Fruit fly (Drosophila melanogaster) whole organism, embryonic: ENCODE measurements around the gene Cul3.

Experiments used
- Adf1 ChIP-seq: fragments of 200-800 bp; sonication (Bioruptor generic); IDR thresholded peaks from 2 replicates; pipeline ENCODE4 v1.3.6; 2022; ENCODE audit warnings: missing biosample characterization, missing genetic modification characterization
- Bdp1 ChIP-seq: fragments of 200-800 bp; sonication (Bioruptor generic); optimal IDR thresholded peaks from 3 replicates; lab custom pipeline; 2016; ENCODE audit warnings: missing biosample characterization, missing genetic modification characterization
- CG10366 ChIP-seq: fragments of 200-800 bp; sonication (Bioruptor generic); IDR thresholded peaks from 2 replicates; pipeline ENCODE4 v1.3.6; 2022; ENCODE audit warnings: missing biosample characterization, missing genetic modification characterization
- CG12391 ChIP-seq: fragments of 200-800 bp; sonication (Bioruptor generic); optimal IDR thresholded peaks from 3 replicates; lab custom pipeline; 2018; ENCODE audit warnings: missing biosample characterization, mild to moderate bottlenecking, missing genetic modification characterization, moderate library complexity
- CG15011 ChIP-seq: fragments of 200-800 bp; sonication (Bioruptor generic); optimal IDR thresholded peaks from 3 replicates; lab custom pipeline; 2018; ENCODE audit warnings: missing biosample characterization, mild to moderate bottlenecking, missing genetic modification characterization
- CG15479 ChIP-seq: fragments of 200-800 bp; sonication (Bioruptor generic); optimal IDR thresholded peaks from 3 replicates; lab custom pipeline; 2019; ENCODE audit warnings: missing biosample characterization, mild to moderate bottlenecking, missing genetic modification characterization, moderate library complexity
- CG15696 ChIP-seq: fragments of 200-800 bp; sonication (Bioruptor generic); optimal IDR thresholded peaks from 2 replicates; lab custom pipeline; 2019; ENCODE audit warnings: missing biosample characterization, mild to moderate bottlenecking, missing genetic modification characterization, moderate library complexity
- CG16779 ChIP-seq: fragments of 200-800 bp; sonication (Bioruptor generic); IDR thresholded peaks from 2 replicates; pipeline ENCODE4 v1.3.6; 2022; ENCODE audit warnings: missing biosample characterization, missing genetic modification characterization
- CG2120 ChIP-seq: fragments of 200-800 bp; sonication (Bioruptor generic); optimal IDR thresholded peaks from 3 replicates; lab custom pipeline; 2016; ENCODE audit warnings: missing biosample characterization, missing genetic modification characterization
- CG30020 ChIP-seq: fragments of 200-800 bp; optimal IDR thresholded peaks from 2 replicates; lab custom pipeline; 2019; ENCODE audit warnings: missing biosample characterization, mild to moderate bottlenecking, missing genetic modification characterization, moderate library complexity
- CG32532 ChIP-seq: fragments of 200-800 bp; sonication (Bioruptor generic); IDR thresholded peaks from 2 replicates; pipeline ENCODE4 v1.3.6; 2022; ENCODE audit warnings: missing biosample characterization, missing genetic modification characterization
- CG34422 ChIP-seq: fragments of 200-800 bp; sonication (Bioruptor generic); IDR thresholded peaks from 3 replicates; pipeline ENCODE4 v1.3.6; 2022; ENCODE audit warnings: missing biosample characterization, missing genetic modification characterization
- CG4360 ChIP-seq: fragments of 200-800 bp; sonication (Bioruptor generic); IDR thresholded peaks from 2 replicates; pipeline ENCODE4 v1.3.6; 2022; ENCODE audit warnings: missing biosample characterization, missing genetic modification characterization
- CG6272 ChIP-seq: fragments of 200-800 bp; sonication (Bioruptor generic); IDR thresholded peaks from 2 replicates; pipeline ENCODE4 v1.3.6; 2022; ENCODE audit warnings: missing biosample characterization, missing genetic modification characterization
- CG7372 ChIP-seq: fragments of 200-800 bp; sonication (Bioruptor generic); IDR thresholded peaks from 2 replicates; pipeline ENCODE4 v1.3.6; 2022; ENCODE audit warnings: missing biosample characterization, missing genetic modification characterization
- CG8924 ChIP-seq: fragments of 200-800 bp; optimal IDR thresholded peaks from 3 replicates; lab custom pipeline; 2019; ENCODE audit warnings: missing biosample characterization, mild to moderate bottlenecking, missing genetic modification characterization, moderate library complexity
- CG9932 ChIP-seq: fragments of 200-800 bp; sonication (Bioruptor generic); IDR thresholded peaks from 2 replicates; pipeline ENCODE4 v1.3.6; 2022; ENCODE audit warnings: missing biosample characterization, missing genetic modification characterization
- CrebB ChIP-seq: fragments of 200-800 bp; sonication (Bioruptor generic); optimal IDR thresholded peaks from 3 replicates; lab custom pipeline; 2018; ENCODE audit warnings: missing biosample characterization, mild to moderate bottlenecking, missing genetic modification characterization
- Deaf1 ChIP-seq: fragments of 200-800 bp; optimal IDR thresholded peaks from 3 replicates; lab custom pipeline; 2019; ENCODE audit warnings: missing biosample characterization, mild to moderate bottlenecking, missing genetic modification characterization, moderate library complexity
- Drgx ChIP-seq: fragments of 200-800 bp; sonication (Bioruptor generic); IDR thresholded peaks from 2 replicates; pipeline ENCODE4 v1.3.6; 2022; ENCODE audit warnings: missing biosample characterization, missing genetic modification characterization
- Ets65A ChIP-seq: fragments of 200-800 bp; sonication (Bioruptor generic); peaks from one replicate; lab custom pipeline; 2016; ENCODE audit warnings: missing biosample characterization, missing genetic modification characterization
- Ets97D ChIP-seq: fragments of 200-800 bp; sonication (Bioruptor generic); optimal IDR thresholded peaks from 3 replicates; lab custom pipeline; 2016; ENCODE audit warnings: missing biosample characterization, missing genetic modification characterization
- Hmr ChIP-seq: fragments of 200-800 bp; sonication (Bioruptor generic); optimal IDR thresholded peaks from 3 replicates; lab custom pipeline; 2017; ENCODE audit warnings: mild to moderate bottlenecking, missing biosample characterization, missing genetic modification reagents, missing genetic modification characterization
- Hmx ChIP-seq: fragments of 200-800 bp; sonication (Bioruptor generic); optimal IDR thresholded peaks from 2 replicates; lab custom pipeline; 2016; ENCODE audit warnings: missing biosample characterization, missing genetic modification characterization
- Jarid2 ChIP-seq: fragments of 200-800 bp; sonication (Bioruptor generic); optimal IDR thresholded peaks from 3 replicates; lab custom pipeline; 2017; ENCODE audit warnings: mild to moderate bottlenecking, missing biosample characterization, missing genetic modification reagents, missing genetic modification characterization
- Meics ChIP-seq: fragments of 200-800 bp; sonication (Bioruptor generic); optimal IDR thresholded peaks from 2 replicates; lab custom pipeline; 2017; ENCODE audit warnings: missing biosample characterization, mild to moderate bottlenecking, missing genetic modification characterization
- Nf-YB ChIP-seq: fragments of 200-800 bp; sonication (Bioruptor generic); optimal IDR thresholded peaks from 3 replicates; lab custom pipeline; 2019; ENCODE audit warnings: missing biosample characterization, mild to moderate bottlenecking, missing genetic modification characterization, moderate library complexity
- Opbp ChIP-seq: fragments of 200-800 bp; sonication (Bioruptor generic); IDR thresholded peaks from 3 replicates; pipeline ENCODE4 v1.3.6; 2022; ENCODE audit warnings: missing biosample characterization, missing genetic modification characterization; ENCODE audit not compliant: partially characterized antibody
- PHDP ChIP-seq: fragments of 200-800 bp; sonication (Bioruptor generic); optimal IDR thresholded peaks from 3 replicates; lab custom pipeline; 2018; ENCODE audit warnings: missing biosample characterization, mild to moderate bottlenecking, missing genetic modification characterization, moderate library complexity
- Scr ChIP-seq: fragments of 200-800 bp; sonication (Bioruptor generic); IDR thresholded peaks from 2 replicates; pipeline ENCODE4 v1.3.6; 2022; ENCODE audit warnings: missing biosample characterization, missing genetic modification characterization; ENCODE audit not compliant: partially characterized antibody
- Stat92E ChIP-seq, 3 experiments: fragments of >200 bp in 2 of 3; fragments of 200-800 bp in 1 of 3; sonication (Bioruptor generic) in 1 of 3; optimal IDR thresholded peaks; 2 replicates each; lab custom pipeline; 2017 to 2019; ENCODE audit warnings: missing biosample characterization in 3 of 3, missing genetic modification characterization in 3 of 3, mild to moderate bottlenecking in 1 of 3, moderate library complexity in 1 of 3
- amos ChIP-seq: fragments of 200-800 bp; sonication (Bioruptor generic); IDR thresholded peaks from 2 replicates; pipeline ENCODE4 v1.3.6; 2022; ENCODE audit warnings: missing biosample characterization, missing genetic modification characterization; ENCODE audit not compliant: partially characterized antibody
- ase ChIP-seq: fragments of 200-800 bp; sonication (Bioruptor generic); IDR thresholded peaks from 3 replicates; pipeline ENCODE4 v1.3.6; 2022; ENCODE audit warnings: missing biosample characterization, missing genetic modification characterization
- bowl ChIP-seq: fragments of 200-800 bp; sonication (Bioruptor generic); IDR thresholded peaks from 2 replicates; pipeline ENCODE4 v1.3.6; 2022; ENCODE audit warnings: missing biosample characterization, missing genetic modification characterization
- br ChIP-seq: fragments of >200 bp; optimal IDR thresholded peaks from 2 replicates; lab custom pipeline; 2017
- danr ChIP-seq: fragments of 200-800 bp; sonication (Bioruptor generic); IDR thresholded peaks from 2 replicates; pipeline ENCODE4 v1.3.6; 2022; ENCODE audit warnings: missing biosample characterization, missing genetic modification characterization
- emc ChIP-seq: fragments of 200-800 bp; sonication (Bioruptor generic); optimal IDR thresholded peaks from 2 replicates; lab custom pipeline; 2016; ENCODE audit warnings: missing biosample characterization, missing genetic modification characterization
- gce ChIP-seq: fragments of 200-800 bp; sonication (Bioruptor generic); IDR thresholded peaks from 3 replicates; pipeline ENCODE4 v1.3.6; 2022; ENCODE audit warnings: missing biosample characterization, missing genetic modification characterization
- gt ChIP-seq: fragments of 200-800 bp; sonication (Bioruptor generic); IDR thresholded peaks from 2 replicates; pipeline ENCODE4 v1.3.6; 2022; ENCODE audit warnings: missing biosample characterization, missing genetic modification characterization
- jing ChIP-seq: fragments of 200-800 bp; sonication (Bioruptor generic); optimal IDR thresholded peaks from 2 replicates; lab custom pipeline; 2018; ENCODE audit warnings: missing biosample characterization, mild to moderate bottlenecking, missing genetic modification characterization
- oc ChIP-seq: fragments of 200-800 bp; sonication (Bioruptor generic); optimal IDR thresholded peaks from 2 replicates; lab custom pipeline; 2018; ENCODE audit warnings: missing biosample characterization, mild to moderate bottlenecking, missing genetic modification characterization, moderate library complexity
- pan ChIP-seq, 4 experiments: fragments of >200 bp in 3 of 4; fragments of 200-800 bp in 1 of 4; sonication (Bioruptor generic) in 1 of 4; optimal IDR thresholded peaks in 3 of 4; IDR thresholded peaks in 1 of 4; 2 replicates each; pipeline versions ENCODE4 v1.3.6 to Lab custom; 2017 to 2022; ENCODE audit warnings: missing biosample characterization in 2 of 4, missing genetic modification characterization in 2 of 4, mixed read lengths in 1 of 4
- pfk ChIP-seq: fragments of 200-800 bp; sonication (Bioruptor generic); optimal IDR thresholded peaks from 2 replicates; lab custom pipeline; 2018; ENCODE audit warnings: missing biosample characterization, mild to moderate bottlenecking, missing genetic modification characterization, moderate library complexity
- pho ChIP-seq: fragments of 200-800 bp; sonication (Bioruptor generic); optimal IDR thresholded peaks from 2 replicates; lab custom pipeline; 2016; ENCODE audit warnings: missing biosample characterization, missing genetic modification characterization
- sna ChIP-seq: fragments of 200-800 bp; sonication (Bioruptor generic); IDR thresholded peaks from 2 replicates; pipeline ENCODE4 v1.3.6; 2022; ENCODE audit warnings: missing biosample characterization, missing genetic modification characterization; ENCODE audit not compliant: partially characterized antibody
- so ChIP-seq: fragments of 200-800 bp; sonication (Bioruptor generic); IDR thresholded peaks from 3 replicates; pipeline ENCODE4 v1.3.6; 2022; ENCODE audit warnings: missing biosample characterization, missing genetic modification characterization
- sqz ChIP-seq: fragments of 200-800 bp; sonication (Bioruptor generic); optimal IDR thresholded peaks from 3 replicates; lab custom pipeline; 2018; ENCODE audit warnings: missing biosample characterization, mild to moderate bottlenecking, missing genetic modification characterization
- tup ChIP-seq: fragments of 200-800 bp; sonication (Bioruptor generic); optimal IDR thresholded peaks from 2 replicates; lab custom pipeline; 2016; ENCODE audit warnings: missing biosample characterization, mild to moderate bottlenecking, missing genetic modification characterization, moderate library complexity
- wdn ChIP-seq: fragments of 200-800 bp; sonication (Bioruptor generic); IDR thresholded peaks from 2 replicates; pipeline ENCODE4 v1.3.6; 2022; ENCODE audit warnings: missing biosample characterization, missing genetic modification characterization

Gene Cul3

dm6 chr2L:15264483-15264987 lies 7.3 kb downstream of the Cul3 start, which contains the start of gene yuri (continued):
- TF ChIP-seq sna (GFP tag; lab: Robert Waterston, UW) = peak; percentile 53; the same call in 1 of the 2 replicates
- peak in 1 of 3 experiments; percentile 57 for TF ChIP-seq Stat92E (GFP tag; optimal IDR thresholded peaks at IDR 0.05; lab: Kevin White, UChicago)
- peak; percentile 98 for TF ChIP-seq Jarid2 (GFP tag; lab: Kevin White, UChicago)
- peak; percentile 87 for TF ChIP-seq Deaf1 (tag; lab: Kevin White, UChicago)
- TF ChIP-seq CG30020 (tag; lab: Kevin White, UChicago) = no peak
- TF ChIP-seq Hmx = no peak
- TF ChIP-seq emc (GFP tag; lab: Kevin White, UChicago) = no peak
- peak; percentile 19 for TF ChIP-seq CG2120 (GFP tag; lab: Kevin White, UChicago)
- TF ChIP-seq CG16779 (GFP tag; lab: Robert Waterston, UW) = 0 out of 2 replicates have a peak, but pooled peaks have one; percentile 43
- TF ChIP-seq br (lab: Kevin White, UChicago) = no peak
- TF ChIP-seq CG9932 (GFP tag; lab: Robert Waterston, UW) = no peak
- no peak for TF ChIP-seq CG6272 (GFP tag; lab: Robert Waterston, UW)
- peak; percentile 11 for TF ChIP-seq Ets97D (GFP tag; lab: Kevin White, UChicago)
- peak; percentile 76 for TF ChIP-seq CG8924 (tag; lab: Kevin White, UChicago)
- TF ChIP-seq danr (GFP tag; lab: Robert Waterston, UW) = no peak
- peak; percentile 73 for TF ChIP-seq CrebB
- TF ChIP-seq oc (tag; lab: Kevin White, UChicago) = peak; percentile 31
- peak; percentile 67 for TF ChIP-seq PHDP (tag; lab: Kevin White, UChicago)
- peak; percentile 72 for TF ChIP-seq Drgx (GFP tag; lab: Robert Waterston, UW)
- TF ChIP-seq pho = peak; percentile 20
- peak; percentile 65 for TF ChIP-seq Hmr (GFP tag; lab: Kevin White, UChicago)
- peak; percentile 67 for TF ChIP-seq CG15479 (GFP tag; lab: Kevin White, UChicago)
- TF ChIP-seq Bdp1 (GFP tag; lab: Kevin White, UChicago) = no peak
- no peak for TF ChIP-seq tup (GFP tag; lab: Kevin White, UChicago)
- TF ChIP-seq Scr (GFP tag; lab: Robert Waterston, UW) = peak; percentile 36; the same call in 1 of the 2 replicates
- peak; percentile 58; the same call in 2 of the 3 replicates for TF ChIP-seq Opbp (GFP tag; lab: Robert Waterston, UW)
- peak; percentile 67 for TF ChIP-seq CG7372 (GFP tag; lab: Robert Waterston, UW)
- TF ChIP-seq CG15696 (tag; lab: Kevin White, UChicago) = peak; percentile 8
- TF ChIP-seq gce (GFP tag; lab: Robert Waterston, UW) = 0 out of 3 replicates have a peak, but pooled peaks have one; percentile 38
- TF ChIP-seq Nf-YB (GFP tag; lab: Kevin White, UChicago) = peak; percentile 23
- TF ChIP-seq pan (optimal IDR thresholded peaks at IDR 0.05; lab: Kevin White, UChicago) = no peak
- peak in 1 of 2 experiments; percentile 42 for TF ChIP-seq pan (GFP tag; optimal IDR thresholded peaks at IDR 0.05 in 1 of 2, IDR thresholded peaks at IDR 0.05 in 1 of 2)
- peak; percentile 46 for TF ChIP-seq pfk (GFP tag; lab: Kevin White, UChicago)
- TF ChIP-seq amos = peak; percentile 26; the same call in 1 of the 2 replicates
- peak; percentile 70 for TF ChIP-seq Ets65A (GFP tag; lab: Kevin White, UChicago)
- TF ChIP-seq Meics (GFP tag; lab: Kevin White, UChicago) = peak; percentile 34
- TF ChIP-seq CG34422 (GFP tag; lab: Robert Waterston, UW) = peak; percentile 73; the same call in 1 of the 3 replicates
- peak; percentile 10 for TF ChIP-seq CG12391 (tag; lab: Kevin White, UChicago)
- peak; percentile 88 for TF ChIP-seq so (GFP tag; lab: Robert Waterston, UW)
- TF ChIP-seq CG10366 (GFP tag; lab: Robert Waterston, UW) = no peak
- TF ChIP-seq Adf1 = peak; percentile 63; the same call in 1 of the 2 replicates
- TF ChIP-seq CG15011 (GFP tag; lab: Kevin White, UChicago) = peak; percentile 6
- no peak for TF ChIP-seq gt (GFP tag; lab: Robert Waterston, UW)
- TF ChIP-seq sqz = peak; percentile 63
- TF ChIP-seq CG32532 (GFP tag; lab: Robert Waterston, UW) = peak; percentile 79; the same call in 1 of the 2 replicates
- TF ChIP-seq jing (GFP tag; lab: Kevin White, UChicago) = no peak
- peak; percentile 95 for TF ChIP-seq CG4360 (GFP tag; lab: Robert Waterston, UW)
- no peak for TF ChIP-seq ase (GFP tag; lab: Robert Waterston, UW)
- 0 out of 2 replicates have a peak, but pooled peaks have one; percentile 39 for TF ChIP-seq wdn (GFP tag; lab: Robert Waterston, UW)
- peak; percentile 71; the same call in 1 of the 2 replicates for TF ChIP-seq bowl (GFP tag; lab: Robert Waterston, UW)
